Fruit fly (Drosophila melanogaster) whole organism, embryonic: ENCODE data around the gene ND-13A.

Source experiments
- Asciz ChIP-seq: fragments of 200-800 bp; sonication (Bioruptor generic); optimal IDR thresholded peaks from 2 replicates; lab custom pipeline; 2017; ENCODE audit warnings: missing biosample characterization, mild to moderate bottlenecking, missing genetic modification characterization, missing genetic modification reagents
- Atf3 ChIP-seq: fragments of 200-800 bp; sonication (Bioruptor generic); optimal IDR thresholded peaks from 3 replicates; lab custom pipeline; 2016; ENCODE audit warnings: missing biosample characterization, missing genetic modification characterization
- CG10462 ChIP-seq: fragments of 200-800 bp; sonication (Bioruptor generic); optimal IDR thresholded peaks from 2 replicates; lab custom pipeline; 2016; ENCODE audit warnings: missing biosample characterization, missing genetic modification characterization
- CG11504 ChIP-seq: fragments of 200-800 bp; sonication (Bioruptor generic); optimal IDR thresholded peaks from 3 replicates; lab custom pipeline; 2019; ENCODE audit warnings: missing biosample characterization, mild to moderate bottlenecking, missing genetic modification characterization, moderate library complexity
- CG11560 ChIP-seq: fragments of 200-800 bp; sonication (Bioruptor generic); IDR thresholded peaks from 3 replicates; pipeline ENCODE4 v1.3.6; 2022; ENCODE audit warnings: missing biosample characterization, missing genetic modification characterization
- CG12391 ChIP-seq: fragments of 200-800 bp; sonication (Bioruptor generic); optimal IDR thresholded peaks from 3 replicates; lab custom pipeline; 2018; ENCODE audit warnings: missing biosample characterization, mild to moderate bottlenecking, missing genetic modification characterization, moderate library complexity
- CG13296 ChIP-seq: fragments of 200-800 bp; sonication (Bioruptor generic); optimal IDR thresholded peaks from 3 replicates; lab custom pipeline; 2018; ENCODE audit warnings: missing biosample characterization, mild to moderate bottlenecking, missing genetic modification characterization
- CG13424 ChIP-seq: fragments of 200-800 bp; sonication (Bioruptor generic); optimal IDR thresholded peaks from 2 replicates; lab custom pipeline; 2019; ENCODE audit warnings: missing biosample characterization, mild to moderate bottlenecking, missing genetic modification characterization, moderate library complexity
- CG13894 ChIP-seq: fragments of 200-800 bp; sonication (Bioruptor generic); optimal IDR thresholded peaks from 3 replicates; lab custom pipeline; 2018; ENCODE audit warnings: missing biosample characterization, mild to moderate bottlenecking, missing genetic modification characterization, moderate library complexity
- CG14710 ChIP-seq: fragments of 200-800 bp; sonication (Bioruptor generic); optimal IDR thresholded peaks from 3 replicates; lab custom pipeline; 2019; ENCODE audit warnings: missing biosample characterization, mild to moderate bottlenecking, missing genetic modification characterization, moderate library complexity
- CG15479 ChIP-seq: fragments of 200-800 bp; sonication (Bioruptor generic); optimal IDR thresholded peaks from 3 replicates; lab custom pipeline; 2019; ENCODE audit warnings: missing biosample characterization, mild to moderate bottlenecking, missing genetic modification characterization, moderate library complexity
- CG17802 ChIP-seq: fragments of 200-800 bp; sonication (Bioruptor generic); optimal IDR thresholded peaks from 2 replicates; lab custom pipeline; 2018; ENCODE audit warnings: missing biosample characterization, mild to moderate bottlenecking, missing genetic modification characterization, moderate library complexity
- CG1832 ChIP-seq: fragments of 200-800 bp; sonication (Bioruptor generic); optimal IDR thresholded peaks from 2 replicates; lab custom pipeline; 2017; ENCODE audit warnings: missing biosample characterization, mild to moderate bottlenecking, missing genetic modification characterization, inconsistent platforms
- CG18764 ChIP-seq: fragments of 200-800 bp; sonication (Bioruptor generic); optimal IDR thresholded peaks from 3 replicates; lab custom pipeline; 2016; ENCODE audit warnings: missing biosample characterization, missing genetic modification characterization
- CG2116 ChIP-seq: fragments of 200-800 bp; sonication (Bioruptor generic); optimal IDR thresholded peaks from 3 replicates; lab custom pipeline; 2018; ENCODE audit warnings: missing biosample characterization, mild to moderate bottlenecking, missing genetic modification characterization
- CG3163 ChIP-seq: fragments of 200-800 bp; sonication (Bioruptor generic); optimal IDR thresholded peaks from 3 replicates; lab custom pipeline; 2016; ENCODE audit warnings: missing biosample characterization, missing genetic modification characterization
- CG3838 ChIP-seq: fragments of 200-800 bp; sonication (Bioruptor generic); optimal IDR thresholded peaks from 3 replicates; lab custom pipeline; 2016; ENCODE audit warnings: missing biosample characterization, missing genetic modification characterization
- CG4730 ChIP-seq: fragments of 200-800 bp; sonication (Bioruptor generic); IDR thresholded peaks from 2 replicates; pipeline ENCODE4 v1.3.6; 2022; ENCODE audit warnings: missing biosample characterization, missing genetic modification characterization
- CG5953 ChIP-seq: fragments of 200-800 bp; sonication (Bioruptor generic); IDR thresholded peaks from 2 replicates; pipeline ENCODE4 v1.3.6; 2022; ENCODE audit warnings: missing biosample characterization, missing genetic modification characterization
- CG6254 ChIP-seq: fragments of 200-800 bp; sonication (Bioruptor generic); optimal IDR thresholded peaks from 3 replicates; lab custom pipeline; 2017; ENCODE audit warnings: mild to moderate bottlenecking, missing biosample characterization, missing genetic modification reagents, missing genetic modification characterization
- CG7928 ChIP-seq: fragments of 200-800 bp; sonication (Bioruptor generic); optimal IDR thresholded peaks from 2 replicates; lab custom pipeline; 2017; ENCODE audit warnings: missing biosample characterization, mild to moderate bottlenecking, missing genetic modification characterization
- CG9437 ChIP-seq: fragments of 200-800 bp; sonication (Bioruptor generic); optimal IDR thresholded peaks from 2 replicates; lab custom pipeline; 2018; ENCODE audit warnings: missing biosample characterization, mild to moderate bottlenecking, missing genetic modification characterization
- CG9876 ChIP-seq: fragments of 200-800 bp; sonication (Bioruptor generic); optimal IDR thresholded peaks from 2 replicates; lab custom pipeline; 2016; ENCODE audit warnings: missing biosample characterization, missing genetic modification characterization
- CrebB ChIP-seq: fragments of 200-800 bp; sonication (Bioruptor generic); optimal IDR thresholded peaks from 3 replicates; lab custom pipeline; 2018; ENCODE audit warnings: missing biosample characterization, mild to moderate bottlenecking, missing genetic modification characterization
- Dfd ChIP-seq, 2 experiments: fragments of >200 bp; optimal IDR thresholded peaks; 2 replicates each; lab custom pipeline; 2017; ENCODE audit warnings: missing biosample characterization in 2 of 2, missing genetic modification characterization in 2 of 2
- Dip3 ChIP-seq: fragments of 200-800 bp; sonication (Bioruptor generic); optimal IDR thresholded peaks from 3 replicates; lab custom pipeline; 2016; ENCODE audit warnings: missing biosample characterization, missing genetic modification characterization
- Hr51 ChIP-seq, 2 experiments: fragments of 200-800 bp; sonication (Bioruptor generic); optimal IDR thresholded peaks; 2 replicates in 1 of 2; 3 replicates in 1 of 2; lab custom pipeline; 2016 to 2018; ENCODE audit warnings: missing biosample characterization in 2 of 2, missing genetic modification characterization in 2 of 2, mild to moderate bottlenecking in 1 of 2, moderate library complexity in 1 of 2
- Max ChIP-seq: fragments of 200-800 bp; sonication (Bioruptor generic); optimal IDR thresholded peaks from 2 replicates; lab custom pipeline; 2016; ENCODE audit warnings: missing biosample characterization, mild to moderate bottlenecking, missing genetic modification characterization
- Med ChIP-seq: fragments of 200-800 bp; sonication (Bioruptor generic); peaks from one replicate; lab custom pipeline; 2016; ENCODE audit warnings: missing biosample characterization, missing genetic modification characterization, mild to moderate bottlenecking, inconsistent platforms, moderate library complexity
- Oli ChIP-seq: fragments of 200-800 bp; sonication (Bioruptor generic); optimal IDR thresholded peaks from 2 replicates; lab custom pipeline; 2018; ENCODE audit warnings: missing biosample characterization, mild to moderate bottlenecking, missing genetic modification characterization, moderate library complexity
- Optix ChIP-seq: fragments of 200-800 bp; sonication (Bioruptor generic); IDR thresholded peaks from 3 replicates; pipeline ENCODE4 v1.3.6; 2022; ENCODE audit warnings: missing biosample characterization, missing genetic modification characterization
- Ssrp ChIP-seq: fragments of 200-800 bp; sonication (Bioruptor generic); optimal IDR thresholded peaks from 2 replicates; lab custom pipeline; 2018; ENCODE audit warnings: missing biosample characterization, mild to moderate bottlenecking, missing genetic modification characterization, moderate library complexity
- TFAM ChIP-seq: fragments of 200-800 bp; sonication (Bioruptor generic); optimal IDR thresholded peaks from 2 replicates; lab custom pipeline; 2017; ENCODE audit warnings: missing biosample characterization, missing genetic modification characterization, inconsistent platforms
- Trl ChIP-seq, 3 experiments: fragments of >200 bp in 2 of 3; fragments of 200-800 bp in 1 of 3; sonication (Bioruptor generic) in 1 of 3; optimal IDR thresholded peaks; 2 replicates in 1 of 3; 3 replicates in 2 of 3; lab custom pipeline; 2016 to 2017; ENCODE audit warnings: missing biosample characterization in 1 of 3, missing genetic modification characterization in 1 of 3
- caup ChIP-seq: fragments of 200-800 bp; sonication (Bioruptor generic); optimal IDR thresholded peaks from 3 replicates; lab custom pipeline; 2017; ENCODE audit warnings: missing biosample characterization, mild to moderate bottlenecking, missing genetic modification characterization, moderate library complexity; ENCODE audit not compliant: severe bottlenecking
- crp ChIP-seq, 2 experiments: fragments of 200-800 bp; sonication (Bioruptor generic); optimal IDR thresholded peaks; 2 replicates in 1 of 2; 3 replicates in 1 of 2; lab custom pipeline; 2017; ENCODE audit warnings: missing biosample characterization in 2 of 2, missing genetic modification characterization in 2 of 2, mild to moderate bottlenecking in 1 of 2, moderate library complexity in 1 of 2
- emc ChIP-seq: fragments of 200-800 bp; sonication (Bioruptor generic); optimal IDR thresholded peaks from 2 replicates; lab custom pipeline; 2016; ENCODE audit warnings: missing biosample characterization, missing genetic modification characterization
- ewg ChIP-seq: fragments of 200-800 bp; sonication (Bioruptor generic); optimal IDR thresholded peaks from 3 replicates; lab custom pipeline; 2017; ENCODE audit warnings: mild to moderate bottlenecking, missing biosample characterization, missing genetic modification reagents, missing genetic modification characterization
- gcm2 ChIP-seq: fragments of 200-800 bp; sonication (Bioruptor generic); optimal IDR thresholded peaks from 2 replicates; lab custom pipeline; 2016; ENCODE audit warnings: missing biosample characterization, missing genetic modification characterization
- gt ChIP-seq: fragments of 200-800 bp; sonication (Bioruptor generic); IDR thresholded peaks from 2 replicates; pipeline ENCODE4 v1.3.6; 2022; ENCODE audit warnings: missing biosample characterization, missing genetic modification characterization
- kni ChIP-seq: fragments of 200-800 bp; sonication (Bioruptor generic); optimal IDR thresholded peaks from 3 replicates; lab custom pipeline; 2017; ENCODE audit warnings: mild to moderate bottlenecking, missing biosample characterization, missing genetic modification reagents, missing genetic modification characterization
- lilli ChIP-seq: fragments of 200-800 bp; sonication (Bioruptor generic); optimal IDR thresholded peaks from 3 replicates; lab custom pipeline; 2016; ENCODE audit warnings: missing biosample characterization, missing genetic modification characterization
- pum ChIP-seq: fragments of 200-800 bp; sonication (Bioruptor generic); optimal IDR thresholded peaks from 2 replicates; lab custom pipeline; 2016; ENCODE audit warnings: missing biosample characterization, missing genetic modification characterization
- ranshi ChIP-seq: fragments of 200-800 bp; sonication (Bioruptor generic); IDR thresholded peaks from 2 replicates; pipeline ENCODE4 v1.3.6; 2022; ENCODE audit warnings: missing biosample characterization, missing genetic modification characterization
- row ChIP-seq: fragments of 200-800 bp; sonication (Bioruptor generic); IDR thresholded peaks from 3 replicates; pipeline ENCODE4 v1.3.6; 2022; ENCODE audit warnings: missing biosample characterization, missing genetic modification characterization
- schlank ChIP-seq: fragments of 200-800 bp; sonication (Bioruptor generic); optimal IDR thresholded peaks from 2 replicates; lab custom pipeline; 2018; ENCODE audit warnings: missing biosample characterization, mild to moderate bottlenecking, missing genetic modification characterization
- tgo ChIP-seq: fragments of 200-800 bp; sonication (Bioruptor generic); IDR thresholded peaks from 3 replicates; pipeline ENCODE4 v1.3.6; 2022; ENCODE audit warnings: missing biosample characterization, missing genetic modification characterization
- vnd ChIP-seq: fragments of 200-800 bp; sonication (Bioruptor generic); IDR thresholded peaks from 3 replicates; pipeline ENCODE4 v1.3.6; 2022; ENCODE audit warnings: missing biosample characterization, missing genetic modification characterization; ENCODE audit not compliant: partially characterized antibody
- z ChIP-seq: fragments of 200-800 bp; sonication (Bioruptor generic); IDR thresholded peaks from 3 replicates; pipeline ENCODE4 v1.3.6; 2022; ENCODE audit warnings: missing biosample characterization, missing genetic modification characterization

ND-13A gene

DNA sequence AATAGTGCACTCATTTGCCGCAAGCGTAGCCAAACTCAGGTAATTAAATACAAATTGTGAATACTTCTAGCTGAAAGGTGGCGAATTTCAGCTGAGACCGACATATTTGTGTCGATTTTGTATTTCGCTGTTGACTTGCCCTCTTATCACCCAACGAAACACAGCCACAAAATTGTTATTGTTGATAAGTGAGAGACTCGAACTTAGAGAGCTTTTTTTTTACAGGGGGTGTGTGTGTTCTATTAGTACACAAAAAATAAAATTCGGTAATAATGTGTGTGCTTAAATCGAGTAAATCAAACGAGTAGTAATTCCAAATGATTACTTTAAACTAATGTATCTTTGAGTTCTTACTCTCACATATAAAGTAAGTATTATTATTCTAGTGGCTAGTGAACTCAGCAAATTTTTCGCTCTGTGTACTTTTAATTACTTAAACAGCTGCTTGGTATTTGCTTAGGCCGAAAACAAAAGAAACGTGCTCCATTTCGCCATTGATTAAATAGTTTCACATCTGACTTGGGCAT, 39.1 kb downstream of the ND-13A start (continued):
- TF ChIP-seq Trl (optimal IDR thresholded peaks at IDR 0.05; lab: Kevin White, UChicago) (no peak), Trl (GFP tag; optimal IDR thresholded peaks at IDR 0.05; lab: Kevin White, UChicago) (peak; percentile 77), CG18764 (GFP tag; lab: Kevin White, UChicago) (peak; percentile 11), TFAM (GFP tag; lab: Kevin White, UChicago) (no peak), CG13424 (tag; lab: Kevin White, UChicago) (peak; percentile 56), CG12391 (tag; lab: Kevin White, UChicago) (peak; percentile 65), CG13894 (peak; percentile 59), CG15479 (GFP tag; lab: Kevin White, UChicago) (no peak), Hr51 (GFP tag; optimal IDR thresholded peaks at IDR 0.05; lab: Kevin White, UChicago) (peak in 1 of 2 experiments; percentile 63), Oli (tag; lab: Kevin White, UChicago) (peak; percentile 54), schlank (tag; lab: Kevin White, UChicago) (peak; percentile 69), CG7928 (peak; percentile 20), CG9437 (peak; percentile 49), Optix (GFP tag; lab: Robert Waterston, UW) (no peak), CG1832 (GFP tag; lab: Kevin White, UChicago) (no peak), CG4730 (GFP tag; lab: Robert Waterston, UW) (peak; percentile 46; the same call in 1 of the 2 replicates), row (GFP tag; lab: Robert Waterston, UW) (peak; percentile 80), CG2116 (no peak), Atf3 (GFP tag; lab: Kevin White, UChicago) (no peak), ewg (peak; percentile 48), CG13296 (GFP tag; lab: Kevin White, UChicago) (peak; percentile 71), tgo (GFP tag; lab: Robert Waterston, UW) (peak; percentile 69; the same call in 2 of the 3 replicates), CG17802 (tag; lab: Kevin White, UChicago) (no peak), CrebB (peak; percentile 58), kni (peak; percentile 0), Max (peak; percentile 25), CG14710 (tag; lab: Kevin White, UChicago) (peak; percentile 28), CG6254 (GFP tag; lab: Kevin White, UChicago) (peak; percentile 59), emc (GFP tag; lab: Kevin White, UChicago) (no peak), CG11560 (tag; lab: Robert Waterston, UW) (peak; percentile 35; the same call in 1 of the 3 replicates), CG11504 (tag; lab: Kevin White, UChicago) (peak; percentile 71), CG10462 (GFP tag; lab: Kevin White, UChicago) (no peak), CG3163 (peak; percentile 0), CG5953 (GFP tag; lab: Robert Waterston, UW) (peak; percentile 77; the same call in 1 of the 2 replicates), lilli (GFP tag; lab: Kevin White, UChicago) (peak; percentile 88), z (GFP tag; lab: Robert Waterston, UW) (peak; percentile 60; the same call in 2 of the 3 replicates), Dip3 (GFP tag; lab: Kevin White, UChicago) (peak; percentile 77), pum (GFP tag; lab: Kevin White, UChicago) (peak; percentile 80), gcm2 (GFP tag; lab: Kevin White, UChicago) (peak; percentile 37), gt (GFP tag; lab: Robert Waterston, UW) (no peak), Dfd (GFP tag; optimal IDR thresholded peaks at IDR 0.05; lab: Kevin White, UChicago) (no peak), Med (GFP tag; lab: Kevin White, UChicago) (peak; percentile 93), Asciz (GFP tag; lab: Kevin White, UChicago) (peak; percentile 72), caup (GFP tag; lab: Kevin White, UChicago) (peak; percentile 88), CG3838 (GFP tag; lab: Kevin White, UChicago) (peak; percentile 9), CG9876 (no peak), crp (GFP tag; optimal IDR thresholded peaks at IDR 0.05; lab: Kevin White, UChicago) (peak in 1 of 2 experiments; percentile 38), ranshi (GFP tag; lab: Robert Waterston, UW) (peak; percentile 70), Ssrp (peak; percentile 21), vnd (no peak)
